Fruit fly (Drosophila melanogaster) Kc167 (cell line): ENCODE data around the gene CG2854.

ENCODE experiments used
- Sin3A ChIP-seq: fragments of >200 bp; optimal IDR thresholded peaks from 2 replicates; lab custom pipeline; 2018; ENCODE audit warnings: missing external identifiers
- h ChIP-seq: fragments of >200 bp; optimal IDR thresholded peaks from 3 replicates; lab custom pipeline; 2018; ENCODE audit warnings: missing external identifiers
- insv ChIP-seq: fragments of >200 bp; optimal IDR thresholded peaks from 3 replicates; lab custom pipeline; 2018; ENCODE audit warnings: missing external identifiers
- psq ChIP-seq: fragments of >200 bp; optimal IDR thresholded peaks from 2 replicates; lab custom pipeline; 2017; ENCODE audit warnings: missing external identifiers
- ttk ChIP-seq: sonication (Bioruptor generic); optimal IDR thresholded peaks from 2 replicates; lab custom pipeline; 2017; ENCODE audit warnings: missing external identifiers

DNA sequence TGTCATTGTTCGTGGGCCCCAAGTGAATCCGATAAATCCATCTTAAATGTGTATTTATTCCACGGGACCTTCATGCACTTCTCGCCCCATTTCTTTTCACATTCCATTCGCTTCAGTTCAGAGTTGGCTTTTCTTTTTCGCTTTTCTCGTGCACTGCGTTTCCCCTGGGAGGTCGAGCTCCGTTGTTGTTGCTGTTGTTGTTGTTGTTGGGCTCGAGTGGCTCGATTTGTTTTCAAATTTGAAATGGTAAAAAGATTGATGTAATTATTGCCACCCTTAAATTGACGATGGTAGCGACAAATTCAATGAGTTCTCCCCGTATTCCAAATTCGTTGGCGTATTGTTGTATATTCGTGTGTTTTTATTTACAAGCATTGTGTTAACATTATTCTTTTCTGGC lies 6.0 kb upstream of the CG2854 start:
- TF ChIP-seq Sin3A (lab: Kevin White, UChicago) (no peak), h (lab: Kevin White, UChicago) (no peak), psq (lab: Kevin White, UChicago) (no peak), insv (no peak), ttk (lab: Kevin White, UChicago) (no peak)
